Worm (Caenorhabditis elegans) whole organism, late embryonic: Measurements from ENCODE around the gene srx-95.
A peak's percentile ranks its signal among the peaks of the same experiment; 100 is the strongest.

Source experiments
- C08G9.2 ChIP-seq: sonication (generic microtip); optimal IDR thresholded peaks from 2 replicates; lab custom pipeline; 2016; ENCODE audit warnings: mild to moderate bottlenecking, missing genetic modification characterization, moderate library complexity, missing compliant biosample characterization
- Y22D7AL.16 ChIP-seq: sonication (generic microtip); optimal IDR thresholded peaks from 2 replicates; lab custom pipeline; 2016; ENCODE audit warnings: missing genetic modification characterization, missing compliant biosample characterization
- ceh-14 ChIP-seq: sonication (generic microtip); optimal IDR thresholded peaks from 2 replicates; lab custom pipeline; 2016; ENCODE audit warnings: missing genotype, missing genetic modification characterization, missing compliant biosample characterization
- ceh-18 ChIP-seq: sonication (generic microtip); optimal IDR thresholded peaks from 2 replicates; lab custom pipeline; 2016; ENCODE audit warnings: missing genetic modification characterization, missing compliant biosample characterization
- ceh-19 ChIP-seq: fragments of 200-800 bp; sonication (Bioruptor generic); optimal IDR thresholded peaks from 2 replicates; lab custom pipeline; 2018; ENCODE audit warnings: mild to moderate bottlenecking, missing genetic modification characterization, missing compliant biosample characterization
- ceh-31 ChIP-seq: sonication (generic microtip); optimal IDR thresholded peaks from 2 replicates; lab custom pipeline; 2016; ENCODE audit warnings: missing genetic modification characterization, missing compliant biosample characterization
- ceh-34 ChIP-seq: sonication (generic microtip); optimal IDR thresholded peaks from 2 replicates; lab custom pipeline; 2016; ENCODE audit warnings: mild to moderate bottlenecking, missing genetic modification characterization, missing compliant biosample characterization
- ceh-6 ChIP-seq: fragments of 200-800 bp; sonication (Bioruptor generic); optimal IDR thresholded peaks from 2 replicates; lab custom pipeline; 2018; ENCODE audit warnings: mild to moderate bottlenecking, missing genetic modification characterization, missing compliant biosample characterization
- che-1 ChIP-seq: sonication (generic microtip); optimal IDR thresholded peaks from 2 replicates; lab custom pipeline; 2016; ENCODE audit warnings: mild to moderate bottlenecking, missing genetic modification characterization, missing compliant biosample characterization
- elt-4 ChIP-seq: sonication (generic microtip); optimal IDR thresholded peaks from 2 replicates; lab custom pipeline; 2016; ENCODE audit warnings: missing genetic modification characterization, missing compliant biosample characterization
- ets-4 ChIP-seq: sonication (generic microtip); optimal IDR thresholded peaks from 2 replicates; lab custom pipeline; 2016; ENCODE audit warnings: missing genetic modification characterization, missing compliant biosample characterization
- fkh-10 ChIP-seq: fragments of 150-350 bp; optimal IDR thresholded peaks from 2 replicates; lab custom pipeline; 2014; ENCODE audit warnings: missing biosample characterization, missing genetic modification reagents, missing genetic modification characterization
- gmeb-2 ChIP-seq: sonication (generic microtip); optimal IDR thresholded peaks from 2 replicates; lab custom pipeline; 2016; ENCODE audit warnings: missing genetic modification characterization, inconsistent platforms, missing compliant biosample characterization
- hlh-15 ChIP-seq: sonication (generic microtip); optimal IDR thresholded peaks from 2 replicates; lab custom pipeline; 2016; ENCODE audit warnings: missing genetic modification characterization, missing compliant biosample characterization
- hlh-6 ChIP-seq: sonication (generic microtip); optimal IDR thresholded peaks from 2 replicates; lab custom pipeline; 2016; ENCODE audit warnings: missing genotype, missing genetic modification characterization, missing compliant biosample characterization
- nfya-1 ChIP-seq: sonication (generic microtip); optimal IDR thresholded peaks from 2 replicates; lab custom pipeline; 2017; ENCODE audit warnings: missing genetic modification characterization, mild to moderate bottlenecking, missing compliant biosample characterization, antibody characterized with exemption, moderate library complexity
- npax-4 ChIP-seq: sonication (generic microtip); optimal IDR thresholded peaks from 2 replicates; lab custom pipeline; 2016; ENCODE audit warnings: missing genetic modification characterization, missing compliant biosample characterization
- pag-3 ChIP-seq: sonication (generic microtip); optimal IDR thresholded peaks from 2 replicates; lab custom pipeline; 2016; ENCODE audit warnings: missing compliant biosample characterization, missing genetic modification characterization, borderline replicate concordance
- pat-9 ChIP-seq: fragments of 200-800 bp; sonication (Bioruptor generic); optimal IDR thresholded peaks from 2 replicates; lab custom pipeline; 2018; ENCODE audit warnings: mild to moderate bottlenecking, missing genetic modification characterization, moderate library complexity, missing compliant biosample characterization
- ref-2 ChIP-seq: sonication (generic microtip); optimal IDR thresholded peaks from 2 replicates; lab custom pipeline; 2016; ENCODE audit warnings: missing genetic modification characterization, missing compliant biosample characterization
- rnt-1 ChIP-seq: sonication (generic microtip); optimal IDR thresholded peaks from 2 replicates; lab custom pipeline; 2016; ENCODE audit warnings: missing genetic modification characterization, missing compliant biosample characterization
- sdc-2 ChIP-seq: sonication (generic microtip); optimal IDR thresholded peaks from 2 replicates; lab custom pipeline; 2016; ENCODE audit warnings: missing genotype, missing genetic modification characterization, missing compliant biosample characterization
- sox-2 ChIP-seq: fragments of 200-800 bp; sonication (Bioruptor generic); IDR thresholded peaks from 2 replicates; pipeline ENCODE4 v1.3.6; 2022; ENCODE audit warnings: missing genetic modification reagents, missing genetic modification characterization, missing compliant biosample characterization
- tbx-2 ChIP-seq: sonication (generic microtip); optimal IDR thresholded peaks from 2 replicates; lab custom pipeline; 2016; ENCODE audit warnings: missing genetic modification characterization, missing compliant biosample characterization
- ttx-3 ChIP-seq: sonication (generic microtip); optimal IDR thresholded peaks from 2 replicates; lab custom pipeline; 2016; ENCODE audit warnings: missing genetic modification reagents, missing genetic modification characterization, missing compliant biosample characterization
- unc-3 ChIP-seq, 2 experiments: fragments of 200-800 bp in 1 of 2; sonication (Bioruptor generic) in 1 of 2; sonication (generic microtip) in 1 of 2; conservative IDR thresholded peaks in 1 of 2; optimal IDR thresholded peaks in 1 of 2; 2 replicates each; pipeline versions ENCODE4 v1.3.6 to Lab custom; 2016 to 2022; ENCODE audit warnings: missing compliant biosample characterization in 2 of 2, missing genetic modification characterization in 2 of 2, missing genetic modification reagents in 1 of 2
- unc-42 ChIP-seq: sonication (generic microtip); optimal IDR thresholded peaks from 2 replicates; lab custom pipeline; 2016; ENCODE audit warnings: missing genotype, missing genetic modification characterization, missing compliant biosample characterization
- unc-55 ChIP-seq: sonication (generic microtip); optimal IDR thresholded peaks from 2 replicates; lab custom pipeline; 2017; ENCODE audit warnings: missing biosample characterization, missing genetic modification reagents, missing genetic modification characterization

The srx-95 gene

ce11 chrII:6713003-6713402, 41.6 kb downstream of the srx-95 start:
- TF ChIP-seq ceh-19 (GFP tag; lab: Kevin White, UChicago) (no peak), Y22D7AL.16 (tag; lab: Kevin White, UChicago) (no peak), tbx-2 (tag; lab: Kevin White, UChicago) (no peak), ceh-14 (tag; lab: Kevin White, UChicago) (no peak), ceh-6 (GFP tag; lab: Kevin White, UChicago) (no peak), che-1 (tag; lab: Kevin White, UChicago) (no peak), ets-4 (no peak)

- TF ChIP-seq pag-3 (tag; lab: Kevin White, UChicago) (no peak), hlh-15 (no peak), pat-9 (no peak), sox-2 (GFP tag; lab: Robert Waterston, UW) (no peak), elt-4 (tag; lab: Kevin White, UChicago) (no peak), fkh-10 (GFP tag; lab: Kevin White, UChicago) (no peak), C08G9.2 (tag; lab: Kevin White, UChicago) (no peak), ref-2 (peak; percentile 66), ceh-18 (tag; lab: Kevin White, UChicago) (no peak), rnt-1 (peak; percentile 11), ttx-3 (tag; lab: Kevin White, UChicago) (no peak)
Observed at ce11 chrII:6712177-6712981, 42.2 kb downstream of the srx-95 start, which contains the start of the genes dpy-10 and T14B4.19. TSS of gene dpy-10 (minus strand) at chrII:6712227. TSS of gene T14B4.19 (minus strand) at chrII:6712931.

ce11 chrII:6710596-6710995, 44.0 kb downstream of the srx-95 start:
- TF ChIP-seq hlh-6 (tag; lab: Kevin White, UChicago) (peak; percentile 45), sdc-2 (tag; lab: Kevin White, UChicago) (peak; percentile 28), ceh-34 (tag; lab: Kevin White, UChicago) (no peak)

- TF ChIP-seq unc-42 (tag; lab: Kevin White, UChicago) = peak; percentile 93
- no peak for TF ChIP-seq gmeb-2 (tag; lab: Kevin White, UChicago)
Observed at ce11 chrII:6709680-6710079, 44.9 kb downstream of the srx-95 start.

- TF ChIP-seq nfya-1 (tag; lab: Kevin White, UChicago) = peak; percentile 36
- TF ChIP-seq ceh-18 (tag; lab: Kevin White, UChicago) = peak; percentile 76
- TF ChIP-seq gmeb-2 (tag; lab: Kevin White, UChicago) = no peak
Observed at ce11 chrII:6708980-6709379, 45.6 kb downstream of the srx-95 start.

- TF ChIP-seq unc-42 (tag; lab: Kevin White, UChicago) (peak; percentile 2), ceh-18 (tag; lab: Kevin White, UChicago) (peak; percentile 75), ceh-31 (peak; percentile 27), rnt-1 (peak; percentile 41), nfya-1 (tag; lab: Kevin White, UChicago) (no peak), unc-55 (GFP tag; lab: Kevin White, UChicago) (peak; percentile 84)
Observed at ce11 chrII:6707496-6708260, 46.9 kb downstream of the srx-95 start.

ce11 chrII:6706552-6707091, 47.9 kb downstream of the srx-95 start:
- TF ChIP-seq npax-4 (tag; lab: Kevin White, UChicago) = no peak
- TF ChIP-seq unc-3 (GFP tag; conservative IDR thresholded peaks at IDR 0.05; lab: Robert Waterston, UW) = no peak
- peak; percentile 65 for TF ChIP-seq unc-3 (tag; optimal IDR thresholded peaks at IDR 0.05; lab: Kevin White, UChicago)
- TF ChIP-seq unc-42 (tag; lab: Kevin White, UChicago) = peak; percentile 72
- TF ChIP-seq, all 69 proteins: peak for 2
